Worm (Caenorhabditis elegans) whole organism, midembryonic: ENCODE results near the gene gar-2.

Experiments used
- T22C8.4 ChIP-seq: fragments of 200-800 bp; sonication (Bioruptor generic); IDR thresholded peaks from 2 replicates; pipeline ENCODE4 v1.3.6; 2022; ENCODE audit warnings: missing genetic modification characterization, missing compliant biosample characterization
- cog-1 ChIP-seq: sonication (generic microtip); optimal IDR thresholded peaks from 2 replicates; lab custom pipeline; 2016; ENCODE audit warnings: missing genetic modification characterization, missing compliant biosample characterization
- flt-1 ChIP-seq: fragments of 200-800 bp; sonication (Bioruptor generic); IDR thresholded peaks from 2 replicates; pipeline ENCODE4 v1.3.6; 2022; ENCODE audit warnings: missing genetic modification characterization, missing compliant biosample characterization
- klf-2 ChIP-seq: fragments of 200-800 bp; sonication (Bioruptor generic); conservative IDR thresholded peaks from 2 replicates; pipeline ENCODE4 v1.3.6; 2022; ENCODE audit warnings: missing genetic modification reagents, missing genetic modification characterization, missing compliant biosample characterization
- med-1 ChIP-seq: sonication (generic microtip); optimal IDR thresholded peaks from 2 replicates; lab custom pipeline; 2017; ENCODE audit warnings: missing genetic modification characterization, mild to moderate bottlenecking, missing compliant biosample characterization, antibody characterized with exemption, missing genetic modification reagents; ENCODE audit not compliant: insufficient read depth
- ref-1 ChIP-seq: fragments of 200-800 bp; sonication (Bioruptor generic); conservative IDR thresholded peaks from 2 replicates; pipeline ENCODE4 v1.3.6; 2022; ENCODE audit warnings: missing genetic modification reagents, missing genetic modification characterization, missing compliant biosample characterization
- tab-1 ChIP-seq: fragments of 200-800 bp; sonication (Bioruptor generic); IDR thresholded peaks from 2 replicates; pipeline ENCODE4 v1.3.6; 2022; ENCODE audit warnings: missing genetic modification characterization, missing compliant biosample characterization
- ztf-23 ChIP-seq: fragments of 200-800 bp; sonication (Bioruptor generic); IDR thresholded peaks from 2 replicates; pipeline ENCODE4 v1.3.6; 2022; ENCODE audit warnings: missing genetic modification reagents, missing genetic modification characterization, missing compliant biosample characterization
- ztf-29 ChIP-seq: fragments of 200-800 bp; sonication (Bioruptor generic); IDR thresholded peaks from 2 replicates; pipeline ENCODE4 v1.3.6; 2022; ENCODE audit warnings: missing genetic modification reagents, missing genetic modification characterization, missing compliant biosample characterization

The gar-2 gene

DNA sequence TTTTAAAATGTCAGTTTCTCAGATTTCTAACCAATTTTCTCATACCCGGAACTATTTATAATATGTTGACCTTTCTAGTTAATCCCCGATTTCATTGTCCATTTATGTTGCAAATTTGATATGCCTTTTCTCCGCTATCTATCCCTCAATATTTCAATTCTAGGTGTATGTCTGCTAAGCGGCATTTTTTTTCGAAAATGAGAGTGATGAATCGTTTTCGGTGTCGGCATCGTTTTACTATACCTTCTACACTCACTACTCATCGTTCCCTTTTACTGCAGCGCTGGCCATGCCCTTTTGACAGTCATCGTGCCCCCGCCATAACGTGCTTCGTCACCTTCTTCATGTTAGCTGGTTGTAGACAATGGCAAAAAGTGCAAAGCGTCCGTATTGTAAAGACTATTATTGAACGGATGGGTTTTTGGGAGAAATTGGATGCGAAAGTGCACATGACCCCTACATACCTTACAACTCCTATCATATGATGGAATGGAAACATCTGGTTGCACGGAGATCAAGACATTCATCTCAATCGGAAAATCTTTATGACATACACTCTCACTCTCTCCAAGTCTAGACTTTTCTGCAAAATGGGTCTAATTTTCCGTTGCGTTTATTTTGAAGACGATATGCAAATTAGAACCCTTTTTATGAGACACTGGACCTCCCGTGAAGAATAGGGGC lies 50.1 kb downstream of the gar-2 start:
- TF ChIP-seq T22C8.4, result no peak
- TF ChIP-seq cog-1 (tag; lab: Kevin White, UChicago), result no peak
- no peak for TF ChIP-seq flt-1 (GFP tag; lab: Robert Waterston, UW)
- no peak for TF ChIP-seq med-1 (GFP tag; lab: Kevin White, UChicago)
- no peak for TF ChIP-seq ztf-29 (GFP tag; lab: Robert Waterston, UW)

DNA sequence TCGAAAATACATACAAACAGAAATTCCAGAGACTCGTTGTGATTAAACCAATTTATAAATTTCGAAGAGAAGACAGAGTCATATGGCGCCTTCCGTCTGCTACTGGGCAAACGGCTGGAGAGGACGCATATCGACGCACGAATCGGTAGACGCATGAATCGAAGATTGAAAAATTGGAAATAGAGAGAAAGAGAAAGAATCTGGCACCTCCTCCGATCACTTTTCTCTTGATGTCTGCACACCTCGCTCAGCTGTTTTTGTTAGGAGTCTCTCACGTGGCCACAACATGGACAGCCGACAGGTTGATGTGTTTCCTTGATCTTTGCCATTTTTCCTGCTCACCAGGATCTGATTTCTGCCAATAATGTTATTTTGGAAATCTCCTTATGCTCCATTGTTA lies 50.9 kb downstream of the gar-2 start:
- no peak for TF ChIP-seq ztf-23 (GFP tag; lab: Robert Waterston, UW)
- TF ChIP-seq tab-1 (GFP tag; lab: Robert Waterston, UW), result no peak
- TF ChIP-seq ref-1 (GFP tag; lab: Robert Waterston, UW), result no peak
- TF ChIP-seq T22C8.4, result no peak
- no peak for TF ChIP-seq flt-1 (GFP tag; lab: Robert Waterston, UW)
- TF ChIP-seq med-1 (GFP tag; lab: Kevin White, UChicago), result no peak
- no peak for TF ChIP-seq cog-1 (tag; lab: Kevin White, UChicago)
- no peak for TF ChIP-seq ztf-29 (GFP tag; lab: Robert Waterston, UW)
- no peak for TF ChIP-seq klf-2 (GFP tag; lab: Robert Waterston, UW)

DNA sequence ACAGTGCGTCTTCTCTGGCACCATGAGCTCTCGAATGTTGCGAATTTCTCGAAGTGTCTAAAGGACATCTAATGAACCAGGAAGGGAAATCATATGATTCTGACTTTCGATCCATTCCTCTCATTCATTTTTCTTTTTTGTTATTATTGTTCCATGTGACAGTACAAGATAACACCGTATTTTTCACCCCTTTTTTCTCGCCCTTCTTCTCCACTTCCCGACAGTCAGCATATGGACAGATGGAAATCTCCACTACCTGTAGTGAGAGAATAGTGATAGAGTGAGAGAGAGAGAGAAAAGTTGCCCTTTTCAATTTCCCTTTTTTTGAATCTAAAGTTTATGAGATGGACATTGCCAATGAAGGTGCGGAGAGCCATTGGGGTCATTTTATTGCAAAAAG lies 51.7 kb downstream of the gar-2 start:
- TF ChIP-seq cog-1 (tag; lab: Kevin White, UChicago), result no peak
- no peak for TF ChIP-seq T22C8.4
- no peak for TF ChIP-seq flt-1 (GFP tag; lab: Robert Waterston, UW)
- TF ChIP-seq ztf-29 (GFP tag; lab: Robert Waterston, UW), result no peak
- no peak for TF ChIP-seq ref-1 (GFP tag; lab: Robert Waterston, UW)

DNA sequence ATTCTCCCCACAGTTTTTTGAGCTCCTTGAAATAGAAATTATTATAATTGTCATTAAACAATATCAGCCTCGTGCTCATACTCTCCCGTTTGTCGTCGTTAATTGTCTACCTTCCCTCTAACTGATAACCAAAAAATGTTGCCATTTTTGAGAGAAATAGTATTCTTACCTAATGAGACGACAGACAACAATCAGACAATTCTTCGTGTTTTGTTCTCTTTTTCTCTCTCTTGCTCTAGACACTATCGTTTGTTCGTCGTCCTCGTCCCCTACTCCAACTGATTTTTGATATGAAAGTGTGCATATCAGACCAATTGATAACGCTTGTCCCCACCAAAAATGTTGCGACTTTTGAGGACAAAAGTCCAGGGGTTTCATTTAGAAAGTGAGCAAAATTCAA lies 52.4 kb downstream of the gar-2 start:
- no peak for TF ChIP-seq tab-1 (GFP tag; lab: Robert Waterston, UW)
- no peak for TF ChIP-seq ztf-29 (GFP tag; lab: Robert Waterston, UW)
- TF ChIP-seq med-1 (GFP tag; lab: Kevin White, UChicago), result no peak
- no peak for TF ChIP-seq cog-1 (tag; lab: Kevin White, UChicago)
- TF ChIP-seq ztf-23 (GFP tag; lab: Robert Waterston, UW), result no peak
- TF ChIP-seq ref-1 (GFP tag; lab: Robert Waterston, UW), result no peak
- TF ChIP-seq T22C8.4, result no peak
- TF ChIP-seq klf-2 (GFP tag; lab: Robert Waterston, UW), result no peak
- no peak for TF ChIP-seq flt-1 (GFP tag; lab: Robert Waterston, UW)

- TF ChIP-seq tab-1 (GFP tag; lab: Robert Waterston, UW), result no peak
- TF ChIP-seq cog-1 (tag; lab: Kevin White, UChicago), result no peak
- TF ChIP-seq med-1 (GFP tag; lab: Kevin White, UChicago), result no peak
- no peak for TF ChIP-seq T22C8.4
- TF ChIP-seq ztf-29 (GFP tag; lab: Robert Waterston, UW), result no peak
- TF ChIP-seq ztf-23 (GFP tag; lab: Robert Waterston, UW), result no peak
- TF ChIP-seq ref-1 (GFP tag; lab: Robert Waterston, UW), result no peak
- TF ChIP-seq flt-1 (GFP tag; lab: Robert Waterston, UW), result no peak
- TF ChIP-seq klf-2 (GFP tag; lab: Robert Waterston, UW), result no peak
Measured at ce11 chrIII:6362323-6362922, 53.3 kb downstream of the gar-2 start.

DNA sequence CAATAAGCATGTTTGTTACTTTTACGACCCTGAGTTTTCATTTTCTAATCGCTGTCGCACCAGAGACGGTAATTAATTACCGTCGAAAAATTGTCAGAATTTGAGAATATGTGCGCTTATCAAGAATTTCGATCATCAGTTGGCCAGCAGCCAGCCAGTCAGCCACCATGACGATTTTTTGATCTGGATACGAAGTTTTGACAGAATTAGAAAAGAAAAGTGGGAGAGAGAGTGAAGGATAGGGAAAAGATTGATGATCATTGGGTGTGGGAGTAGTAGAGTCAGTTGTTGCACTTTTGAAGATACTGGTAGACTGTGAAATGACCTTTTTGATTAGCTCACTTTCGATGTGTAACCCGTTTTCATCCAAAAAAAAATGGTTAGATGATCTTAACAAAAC lies 55.2 kb downstream of the gar-2 start:
- no peak for TF ChIP-seq cog-1 (tag; lab: Kevin White, UChicago)
- no peak for TF ChIP-seq ztf-23 (GFP tag; lab: Robert Waterston, UW)
- TF ChIP-seq T22C8.4, result no peak
- no peak for TF ChIP-seq med-1 (GFP tag; lab: Kevin White, UChicago)
- TF ChIP-seq klf-2 (GFP tag; lab: Robert Waterston, UW), result no peak
- TF ChIP-seq ztf-29 (GFP tag; lab: Robert Waterston, UW), result no peak
- TF ChIP-seq flt-1 (GFP tag; lab: Robert Waterston, UW), result no peak
- TF ChIP-seq ref-1 (GFP tag; lab: Robert Waterston, UW), result no peak
- no peak for TF ChIP-seq tab-1 (GFP tag; lab: Robert Waterston, UW)

DNA sequence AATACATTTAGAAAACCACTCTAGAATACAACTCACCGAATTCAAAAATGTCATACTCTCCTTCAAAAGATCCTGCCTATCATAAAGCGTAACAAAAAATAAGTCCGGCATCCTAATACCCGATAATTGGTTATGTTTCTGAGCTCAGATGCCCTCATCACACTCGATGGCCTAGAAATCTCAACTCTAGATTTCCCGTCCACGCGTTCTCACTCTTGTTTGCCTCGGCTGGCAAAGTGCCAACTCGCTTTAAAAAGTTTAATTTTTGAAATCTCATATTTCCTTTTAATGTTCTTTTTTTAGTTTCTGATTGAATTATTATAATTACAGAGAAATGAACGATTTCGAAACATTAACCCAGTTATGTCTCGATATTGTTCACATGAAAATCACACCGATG lies 58.5 kb downstream of the gar-2 start, which contains the start of the genes C56G2.15 and thoc-2:
Gene C56G2.15, minus strand, starts transcription at position 188 of the 400 bp plus-strand sequence.
Gene thoc-2, plus strand, starts transcription at position 331 of the 400 bp plus-strand sequence.
- TF ChIP-seq ztf-29 (GFP tag; lab: Robert Waterston, UW) (no peak), med-1 (GFP tag; lab: Kevin White, UChicago) (no peak), klf-2 (GFP tag; lab: Robert Waterston, UW) (no peak), ztf-23 (GFP tag; lab: Robert Waterston, UW) (no peak), flt-1 (GFP tag; lab: Robert Waterston, UW) (no peak), ref-1 (GFP tag; lab: Robert Waterston, UW) (no peak), T22C8.4 (no peak), tab-1 (GFP tag; lab: Robert Waterston, UW) (no peak), cog-1 (tag; lab: Kevin White, UChicago) (no peak)

- TF ChIP-seq flt-1 (GFP tag; lab: Robert Waterston, UW) (no peak), ref-1 (GFP tag; lab: Robert Waterston, UW) (no peak), cog-1 (tag; lab: Kevin White, UChicago) (no peak), tab-1 (GFP tag; lab: Robert Waterston, UW) (no peak)
Measured at ce11 chrIII:6368524-6368923, 59.4 kb downstream of the gar-2 start.
